Fruit fly (Drosophila melanogaster) whole organism, embryonic: ENCODE results near the gene Ankrd49.
A peak's percentile ranks its signal among the peaks of the same experiment; 100 is the strongest.

ENCODE experiments used
- ATbp ChIP-seq: fragments of 200-800 bp; sonication (Bioruptor generic); optimal IDR thresholded peaks from 2 replicates; lab custom pipeline; 2017; ENCODE audit warnings: missing biosample characterization, mild to moderate bottlenecking, missing genetic modification characterization, missing genetic modification reagents
- B-H2 ChIP-seq: fragments of 200-800 bp; sonication (Bioruptor generic); optimal IDR thresholded peaks from 2 replicates; lab custom pipeline; 2018; ENCODE audit warnings: missing biosample characterization, mild to moderate bottlenecking, missing genetic modification characterization
- CG10267 ChIP-seq: fragments of 200-800 bp; sonication (Bioruptor generic); optimal IDR thresholded peaks from 2 replicates; lab custom pipeline; 2018; ENCODE audit warnings: missing biosample characterization, mild to moderate bottlenecking, missing genetic modification characterization, moderate library complexity
- CG10959 ChIP-seq: fragments of 200-800 bp; sonication (Bioruptor generic); IDR thresholded peaks from 2 replicates; pipeline ENCODE4 v1.3.6; 2022; ENCODE audit warnings: missing biosample characterization, missing genetic modification characterization
- CG15011 ChIP-seq: fragments of 200-800 bp; sonication (Bioruptor generic); optimal IDR thresholded peaks from 3 replicates; lab custom pipeline; 2018; ENCODE audit warnings: missing biosample characterization, mild to moderate bottlenecking, missing genetic modification characterization
- CG16863 ChIP-seq: fragments of 200-800 bp; sonication (Bioruptor generic); optimal IDR thresholded peaks from 3 replicates; lab custom pipeline; 2016; ENCODE audit warnings: missing biosample characterization, missing genetic modification characterization
- CG17612 ChIP-seq: fragments of 200-800 bp; sonication (Bioruptor generic); IDR thresholded peaks from 2 replicates; pipeline ENCODE4 v1.3.6; 2022; ENCODE audit warnings: missing biosample characterization, missing genetic modification characterization
- CG17802 ChIP-seq: fragments of 200-800 bp; sonication (Bioruptor generic); optimal IDR thresholded peaks from 2 replicates; lab custom pipeline; 2018; ENCODE audit warnings: missing biosample characterization, mild to moderate bottlenecking, missing genetic modification characterization, moderate library complexity
- CG2678 ChIP-seq: fragments of 200-800 bp; sonication (Bioruptor generic); optimal IDR thresholded peaks from 3 replicates; lab custom pipeline; 2019; ENCODE audit warnings: missing biosample characterization, mild to moderate bottlenecking, missing genetic modification characterization, moderate library complexity
- CG3163 ChIP-seq: fragments of 200-800 bp; sonication (Bioruptor generic); optimal IDR thresholded peaks from 3 replicates; lab custom pipeline; 2016; ENCODE audit warnings: missing biosample characterization, missing genetic modification characterization
- CG33213 ChIP-seq: fragments of 200-800 bp; sonication (Bioruptor generic); optimal IDR thresholded peaks from 3 replicates; lab custom pipeline; 2016; ENCODE audit warnings: missing biosample characterization, missing genetic modification characterization
- CG42726 ChIP-seq: fragments of 200-800 bp; sonication (Bioruptor generic); IDR thresholded peaks from 2 replicates; pipeline ENCODE4 v1.3.6; 2022; ENCODE audit warnings: missing biosample characterization, missing genetic modification characterization; ENCODE audit not compliant: partially characterized antibody
- CG4404 ChIP-seq: fragments of 200-800 bp; sonication (Bioruptor generic); IDR thresholded peaks from 2 replicates; pipeline ENCODE4 v1.3.6; 2022; ENCODE audit warnings: missing biosample characterization, missing genetic modification characterization
- CG5180 ChIP-seq: fragments of 200-800 bp; sonication (Bioruptor generic); optimal IDR thresholded peaks from 3 replicates; lab custom pipeline; 2017; ENCODE audit warnings: missing biosample characterization, missing genetic modification characterization, mild to moderate bottlenecking, moderate library complexity, missing genetic modification reagents
- CG6175 ChIP-seq: fragments of 200-800 bp; sonication (Bioruptor generic); IDR thresholded peaks from 3 replicates; pipeline ENCODE4 v1.3.6; 2022; ENCODE audit warnings: missing biosample characterization, missing genetic modification characterization
- CG6854 ChIP-seq: fragments of 200-800 bp; sonication (Bioruptor generic); optimal IDR thresholded peaks from 3 replicates; lab custom pipeline; 2017; ENCODE audit warnings: missing biosample characterization, mild to moderate bottlenecking, missing genetic modification characterization
- CG7745 ChIP-seq: fragments of 200-800 bp; sonication (Bioruptor generic); optimal IDR thresholded peaks from 2 replicates; lab custom pipeline; 2018; ENCODE audit warnings: missing biosample characterization, mild to moderate bottlenecking, missing genetic modification characterization, moderate library complexity
- CG8359 ChIP-seq: fragments of 200-800 bp; sonication (Bioruptor generic); optimal IDR thresholded peaks from 2 replicates; lab custom pipeline; 2017; ENCODE audit warnings: missing biosample characterization, mild to moderate bottlenecking, missing genetic modification characterization, borderline replicate concordance
- CG9817 ChIP-seq: fragments of 200-800 bp; sonication (Bioruptor generic); optimal IDR thresholded peaks from 2 replicates; lab custom pipeline; 2018; ENCODE audit warnings: missing biosample characterization, mild to moderate bottlenecking, missing genetic modification characterization, moderate library complexity
- Dek ChIP-seq: fragments of 200-800 bp; sonication (Bioruptor generic); optimal IDR thresholded peaks from 3 replicates; lab custom pipeline; 2019; ENCODE audit warnings: missing biosample characterization, mild to moderate bottlenecking, missing genetic modification characterization, moderate library complexity
- Mad ChIP-seq: fragments of 200-800 bp; sonication (Bioruptor generic); optimal IDR thresholded peaks from 2 replicates; lab custom pipeline; 2016; ENCODE audit warnings: missing biosample characterization, missing genetic modification characterization
- Neu2 ChIP-seq: fragments of 200-800 bp; sonication (Bioruptor generic); optimal IDR thresholded peaks from 3 replicates; lab custom pipeline; 2016; ENCODE audit warnings: missing biosample characterization, missing genetic modification characterization, borderline replicate concordance
- Poxn ChIP-seq: fragments of 200-800 bp; sonication (Bioruptor generic); IDR thresholded peaks from 2 replicates; pipeline ENCODE4 v1.3.6; 2022; ENCODE audit warnings: missing biosample characterization, missing genetic modification characterization
- Spps ChIP-seq: fragments of 200-800 bp; sonication (Bioruptor generic); optimal IDR thresholded peaks from 2 replicates; lab custom pipeline; 2018; ENCODE audit warnings: missing biosample characterization, mild to moderate bottlenecking, missing genetic modification characterization
- TFAM ChIP-seq: fragments of 200-800 bp; sonication (Bioruptor generic); optimal IDR thresholded peaks from 2 replicates; lab custom pipeline; 2017; ENCODE audit warnings: missing biosample characterization, missing genetic modification characterization, inconsistent platforms
- bowl ChIP-seq: fragments of 200-800 bp; sonication (Bioruptor generic); IDR thresholded peaks from 2 replicates; pipeline ENCODE4 v1.3.6; 2022; ENCODE audit warnings: missing biosample characterization, missing genetic modification characterization
- cato ChIP-seq: fragments of 200-800 bp; sonication (Bioruptor generic); optimal IDR thresholded peaks from 2 replicates; lab custom pipeline; 2016; ENCODE audit warnings: missing biosample characterization, missing genetic modification characterization, borderline replicate concordance
- caup ChIP-seq: fragments of 200-800 bp; sonication (Bioruptor generic); optimal IDR thresholded peaks from 3 replicates; lab custom pipeline; 2017; ENCODE audit warnings: missing biosample characterization, mild to moderate bottlenecking, missing genetic modification characterization, moderate library complexity; ENCODE audit not compliant: severe bottlenecking
- chif ChIP-seq, 2 experiments: fragments of 200-800 bp; sonication (Bioruptor generic); optimal IDR thresholded peaks; 3 replicates each; lab custom pipeline; 2016; ENCODE audit warnings: missing biosample characterization in 2 of 2, missing genetic modification characterization in 2 of 2
- gem ChIP-seq: fragments of 200-800 bp; sonication (Bioruptor generic); optimal IDR thresholded peaks from 2 replicates; lab custom pipeline; 2019; ENCODE audit warnings: missing biosample characterization, mild to moderate bottlenecking, missing genetic modification characterization, moderate library complexity
- gsb ChIP-seq: fragments of 200-800 bp; sonication (Bioruptor generic); IDR thresholded peaks from 2 replicates; pipeline ENCODE4 v1.3.6; 2022; ENCODE audit warnings: missing biosample characterization, missing genetic modification characterization
- hbn ChIP-seq: fragments of 200-800 bp; sonication (Bioruptor generic); IDR thresholded peaks from 2 replicates; pipeline ENCODE4 v1.3.6; 2022; ENCODE audit warnings: missing biosample characterization, missing genetic modification characterization; ENCODE audit not compliant: partially characterized antibody
- lilli ChIP-seq: fragments of 200-800 bp; sonication (Bioruptor generic); optimal IDR thresholded peaks from 3 replicates; lab custom pipeline; 2016; ENCODE audit warnings: missing biosample characterization, missing genetic modification characterization
- maf-S ChIP-seq: fragments of 200-800 bp; sonication (Bioruptor generic); optimal IDR thresholded peaks from 2 replicates; lab custom pipeline; 2016; ENCODE audit warnings: missing biosample characterization, missing genetic modification characterization
- onecut ChIP-seq: fragments of 200-800 bp; sonication (Bioruptor generic); IDR thresholded peaks from 2 replicates; pipeline ENCODE4 v1.3.6; 2022; ENCODE audit warnings: missing biosample characterization, missing genetic modification characterization
- org-1 ChIP-seq: fragments of 200-800 bp; sonication (Bioruptor generic); optimal IDR thresholded peaks from 2 replicates; lab custom pipeline; 2017; ENCODE audit warnings: missing biosample characterization, missing genetic modification characterization
- pfk ChIP-seq: fragments of 200-800 bp; sonication (Bioruptor generic); optimal IDR thresholded peaks from 2 replicates; lab custom pipeline; 2018; ENCODE audit warnings: missing biosample characterization, mild to moderate bottlenecking, missing genetic modification characterization, moderate library complexity
- schlank ChIP-seq: fragments of 200-800 bp; sonication (Bioruptor generic); optimal IDR thresholded peaks from 2 replicates; lab custom pipeline; 2018; ENCODE audit warnings: missing biosample characterization, mild to moderate bottlenecking, missing genetic modification characterization
- sim ChIP-seq: fragments of 200-800 bp; sonication (Bioruptor generic); IDR thresholded peaks from 2 replicates; pipeline ENCODE4 v1.3.6; 2022; ENCODE audit warnings: missing biosample characterization, missing genetic modification characterization
- sna ChIP-seq: fragments of 200-800 bp; sonication (Bioruptor generic); IDR thresholded peaks from 2 replicates; pipeline ENCODE4 v1.3.6; 2022; ENCODE audit warnings: missing biosample characterization, missing genetic modification characterization; ENCODE audit not compliant: partially characterized antibody
- sqz ChIP-seq: fragments of 200-800 bp; sonication (Bioruptor generic); optimal IDR thresholded peaks from 3 replicates; lab custom pipeline; 2018; ENCODE audit warnings: missing biosample characterization, mild to moderate bottlenecking, missing genetic modification characterization
- tap ChIP-seq: fragments of 200-800 bp; optimal IDR thresholded peaks from 3 replicates; lab custom pipeline; 2019; ENCODE audit warnings: missing biosample characterization, mild to moderate bottlenecking, missing genetic modification characterization, moderate library complexity
- tin ChIP-seq: fragments of 200-800 bp; sonication (Bioruptor generic); optimal IDR thresholded peaks from 3 replicates; lab custom pipeline; 2016; ENCODE audit warnings: missing biosample characterization, missing genetic modification characterization
- toy ChIP-seq: fragments of 200-800 bp; sonication (Bioruptor generic); IDR thresholded peaks from 2 replicates; pipeline ENCODE4 v1.3.6; 2022; ENCODE audit warnings: missing biosample characterization, missing genetic modification characterization
- tup ChIP-seq: fragments of 200-800 bp; sonication (Bioruptor generic); optimal IDR thresholded peaks from 2 replicates; lab custom pipeline; 2016; ENCODE audit warnings: missing biosample characterization, mild to moderate bottlenecking, missing genetic modification characterization, moderate library complexity
- unc-4 ChIP-seq: fragments of 200-800 bp; sonication (Bioruptor generic); IDR thresholded peaks from 2 replicates; pipeline ENCODE4 v1.3.6; 2022; ENCODE audit warnings: missing biosample characterization, missing genetic modification characterization; ENCODE audit not compliant: partially characterized antibody
- vnd ChIP-seq: fragments of 200-800 bp; sonication (Bioruptor generic); IDR thresholded peaks from 3 replicates; pipeline ENCODE4 v1.3.6; 2022; ENCODE audit warnings: missing biosample characterization, missing genetic modification characterization; ENCODE audit not compliant: partially characterized antibody

Ankrd49 gene

DNA sequence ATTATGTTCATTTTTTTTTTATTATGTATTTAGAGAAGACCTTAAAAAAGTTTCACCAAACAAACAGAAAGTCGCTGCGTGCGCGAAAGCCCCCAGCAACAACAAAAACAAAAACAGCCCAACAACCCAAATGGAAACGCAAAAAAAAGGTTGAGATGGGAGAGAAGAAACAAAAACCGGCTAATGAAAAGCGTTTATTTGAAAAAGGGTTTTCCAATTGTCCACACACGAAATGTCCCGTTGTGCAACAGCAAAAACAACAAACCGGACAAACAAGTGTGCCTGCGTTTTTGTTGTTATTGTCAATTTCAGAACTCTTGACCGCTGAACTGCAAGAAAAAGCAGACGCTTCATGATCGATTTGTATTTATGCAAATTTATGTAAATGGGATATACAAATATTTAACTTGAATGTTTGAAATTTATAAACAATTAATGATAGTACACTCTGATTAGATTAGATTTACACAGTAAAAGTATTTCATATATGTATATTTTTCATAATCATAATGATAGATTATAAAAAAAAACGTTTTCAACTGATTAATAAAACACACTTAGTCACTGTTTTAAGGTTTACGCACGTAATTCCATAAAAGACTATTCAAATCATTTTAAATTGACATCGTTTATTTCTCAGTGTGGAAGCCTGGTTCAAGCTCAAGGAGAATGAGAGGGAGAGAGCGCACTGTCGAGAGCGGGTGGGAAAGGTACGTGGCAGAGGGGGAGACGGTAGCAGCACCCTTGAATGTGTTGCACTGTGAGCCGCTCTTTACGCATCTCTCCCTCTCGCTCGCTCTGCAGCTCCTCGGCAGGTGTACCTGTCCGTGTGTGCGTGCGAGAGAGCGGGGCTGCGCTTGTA lies 49.4 kb upstream of the Ankrd49 start (continued):
- TF ChIP-seq CG6854 (GFP tag; lab: Kevin White, UChicago) (peak; percentile 65), CG42726 (GFP tag; lab: Robert Waterston, UW) (no peak), lilli (GFP tag; lab: Kevin White, UChicago) (peak; percentile 48), gem (tag; lab: Kevin White, UChicago) (peak; percentile 88), toy (GFP tag; lab: Robert Waterston, UW) (peak; percentile 39; the same call in 1 of the 2 replicates), B-H2 (GFP tag; lab: Kevin White, UChicago) (no peak), CG2678 (tag; lab: Kevin White, UChicago) (peak; percentile 87), CG17802 (tag; lab: Kevin White, UChicago) (peak; percentile 47), CG16863 (GFP tag; lab: Kevin White, UChicago) (peak; percentile 19), ATbp (GFP tag; lab: Kevin White, UChicago) (peak; percentile 65), TFAM (GFP tag; lab: Kevin White, UChicago) (peak; percentile 11), CG6175 (GFP tag; lab: Robert Waterston, UW) (0 out of 3 replicates have a peak, but pooled peaks have one; percentile 21), tup (GFP tag; lab: Kevin White, UChicago) (no peak), CG10267 (tag; lab: Kevin White, UChicago) (peak; percentile 85), sim (GFP tag; lab: Robert Waterston, UW) (no peak; the same call in 1 of the 2 replicates), pfk (GFP tag; lab: Kevin White, UChicago) (no peak), schlank (tag; lab: Kevin White, UChicago) (no peak), onecut (GFP tag; lab: Robert Waterston, UW) (peak; percentile 56), sna (GFP tag; lab: Robert Waterston, UW) (no peak), org-1 (GFP tag; lab: Kevin White, UChicago) (peak; percentile 67), CG10959 (GFP tag; lab: Robert Waterston, UW) (peak; percentile 76), CG9817 (tag; lab: Kevin White, UChicago) (peak; percentile 25), Neu2 (GFP tag; lab: Kevin White, UChicago) (no peak), CG33213 (GFP tag; lab: Kevin White, UChicago) (no peak), hbn (GFP tag; lab: Robert Waterston, UW) (0 out of 2 replicates have a peak, but pooled peaks have one; percentile 21), caup (GFP tag; lab: Kevin White, UChicago) (peak; percentile 55), CG17612 (GFP tag; lab: Robert Waterston, UW) (no peak), Mad (GFP tag; lab: Kevin White, UChicago) (peak; percentile 39), Poxn (GFP tag; lab: Robert Waterston, UW) (no peak), tin (GFP tag; lab: Kevin White, UChicago) (peak; percentile 64), sqz (GFP tag; lab: Kevin White, UChicago) (peak; percentile 55), CG4404 (GFP tag; lab: Robert Waterston, UW) (peak; percentile 58), bowl (GFP tag; lab: Robert Waterston, UW) (no peak), Spps (tag; lab: Kevin White, UChicago) (peak; percentile 68), Dek (peak; percentile 41), CG7745 (tag; lab: Kevin White, UChicago) (no peak), CG15011 (peak; percentile 57), CG5180 (GFP tag; lab: Kevin White, UChicago) (peak; percentile 67), tap (peak; percentile 51), maf-S (no peak), CG8359 (GFP tag; lab: Kevin White, UChicago) (peak; percentile 52), cato (GFP tag; lab: Kevin White, UChicago) (peak; percentile 53), chif (GFP tag; optimal IDR thresholded peaks at IDR 0.05; lab: Kevin White, UChicago) (peak in 1 of 2 experiments; percentile 8), unc-4 (GFP tag; lab: Robert Waterston, UW) (no peak), gsb (GFP tag; lab: Robert Waterston, UW) (no peak), CG3163 (GFP tag; lab: Kevin White, UChicago) (no peak), vnd (GFP tag; lab: Robert Waterston, UW) (no peak)
